Worm (Caenorhabditis elegans) whole organism, L2 larva: ENCODE results near the gene mop-25.2.

Experiments used
- C34F6.9 ChIP-seq: fragments of 150-350 bp; optimal IDR thresholded peaks from 2 replicates; lab custom pipeline; 2014; ENCODE audit warnings: missing biosample characterization, missing genetic modification characterization
- F13H6.1 ChIP-seq: sonication (generic microtip); optimal IDR thresholded peaks from 2 replicates; lab custom pipeline; 2016; ENCODE audit warnings: missing genetic modification characterization, missing compliant biosample characterization
- R02D3.7 ChIP-seq: fragments of 150-350 bp; optimal IDR thresholded peaks from 2 replicates; lab custom pipeline; 2014; ENCODE audit warnings: missing biosample characterization, missing genetic modification characterization
- Y55F3AM.14 ChIP-seq: fragments of 200-800 bp; sonication (Bioruptor generic); optimal IDR thresholded peaks from 2 replicates; lab custom pipeline; 2018; ENCODE audit warnings: mild to moderate bottlenecking, missing genetic modification characterization, missing compliant biosample characterization
- alr-1 ChIP-seq: fragments of 150-350 bp; optimal IDR thresholded peaks from 2 replicates; lab custom pipeline; 2014; ENCODE audit warnings: missing biosample characterization, missing genetic modification characterization
- aly-2 ChIP-seq: fragments of 150-350 bp; optimal IDR thresholded peaks from 2 replicates; lab custom pipeline; 2014; ENCODE audit warnings: missing biosample characterization, missing genetic modification characterization
- ama-1 ChIP-seq: fragments of 150-350 bp; optimal IDR thresholded peaks from 2 replicates; lab custom pipeline; 2018; ENCODE audit warnings: inconsistent platforms
- ceh-82 ChIP-seq: fragments of 150-350 bp; optimal IDR thresholded peaks from 2 replicates; lab custom pipeline; 2014; ENCODE audit warnings: missing biosample characterization, missing genetic modification characterization
- crh-2 ChIP-seq: sonication (generic microtip); optimal IDR thresholded peaks from 2 replicates; lab custom pipeline; 2017; ENCODE audit warnings: missing biosample characterization, missing genetic modification characterization
- dmd-4 ChIP-seq: sonication (generic microtip); optimal IDR thresholded peaks from 2 replicates; lab custom pipeline; 2017; ENCODE audit warnings: missing biosample characterization, missing genetic modification characterization
- elt-3 ChIP-seq: sonication (generic microtip); optimal IDR thresholded peaks from 2 replicates; lab custom pipeline; 2017; ENCODE audit warnings: missing biosample characterization, missing genetic modification characterization
- fos-1 ChIP-seq: fragments of 150-350 bp; optimal IDR thresholded peaks from 2 replicates; lab custom pipeline; 2014; ENCODE audit warnings: missing biosample characterization, missing genetic modification characterization
- gmeb-1 ChIP-seq: fragments of 150-350 bp; optimal IDR thresholded peaks from 2 replicates; lab custom pipeline; 2014; ENCODE audit warnings: missing biosample characterization, missing genetic modification characterization
- lin-11 ChIP-seq: fragments of 150-350 bp; sonication (generic microtip); optimal IDR thresholded peaks from 2 replicates; lab custom pipeline; 2014; ENCODE audit warnings: missing biosample characterization, missing genetic modification characterization, inconsistent platforms, mixed read lengths
- lin-13 ChIP-seq: fragments of 150-350 bp; optimal IDR thresholded peaks from 2 replicates; lab custom pipeline; 2014; ENCODE audit warnings: missing biosample characterization, missing genetic modification reagents, missing genetic modification characterization
- lin-39 ChIP-seq: fragments of 150-350 bp; optimal IDR thresholded peaks from 2 replicates; lab custom pipeline; 2014; ENCODE audit warnings: missing biosample characterization, missing genetic modification reagents, missing genetic modification characterization
- lsy-2 ChIP-seq, 2 experiments: fragments of 150-350 bp in 1 of 2; sonication (generic microtip) in 1 of 2; optimal IDR thresholded peaks; 2 replicates each; lab custom pipeline; 2014 to 2017; ENCODE audit warnings: missing biosample characterization in 2 of 2, missing genetic modification characterization in 2 of 2
- mab-5 ChIP-seq: fragments of 150-350 bp; optimal IDR thresholded peaks from 2 replicates; lab custom pipeline; 2014; ENCODE audit warnings: missing biosample characterization, missing genetic modification characterization
- mbf-1 ChIP-seq: sonication (generic microtip); optimal IDR thresholded peaks from 2 replicates; lab custom pipeline; 2017; ENCODE audit warnings: missing biosample characterization, missing genetic modification characterization
- nhr-11 ChIP-seq: fragments of 150-350 bp; optimal IDR thresholded peaks from 2 replicates; lab custom pipeline; 2014; ENCODE audit warnings: missing biosample characterization, missing genetic modification characterization
- nhr-129 ChIP-seq: fragments of 150-350 bp; optimal IDR thresholded peaks from 2 replicates; lab custom pipeline; 2014; ENCODE audit warnings: missing biosample characterization, missing genetic modification characterization
- nhr-21 ChIP-seq: fragments of 150-350 bp; optimal IDR thresholded peaks from 2 replicates; lab custom pipeline; 2014; ENCODE audit warnings: missing biosample characterization, missing genetic modification characterization
- nhr-237 ChIP-seq: fragments of 150-350 bp; optimal IDR thresholded peaks from 2 replicates; lab custom pipeline; 2014; ENCODE audit warnings: missing biosample characterization, missing genetic modification characterization
- nhr-25 ChIP-seq: fragments of 150-350 bp; sonication (generic microtip); optimal IDR thresholded peaks from 3 replicates; lab custom pipeline; 2014; ENCODE audit warnings: missing biosample characterization, missing genetic modification characterization
- nhr-6 ChIP-seq: fragments of 150-350 bp; optimal IDR thresholded peaks from 2 replicates; lab custom pipeline; 2014; ENCODE audit warnings: missing biosample characterization, missing genetic modification characterization
- nhr-77 ChIP-seq: fragments of 150-350 bp; optimal IDR thresholded peaks from 2 replicates; lab custom pipeline; 2014; ENCODE audit warnings: missing biosample characterization, missing genetic modification characterization
- sma-3 ChIP-seq: sonication (generic microtip); optimal IDR thresholded peaks from 2 replicates; lab custom pipeline; 2016; ENCODE audit warnings: missing genetic modification reagents, missing genetic modification characterization, missing compliant biosample characterization
- sma-9 ChIP-seq, 2 experiments: fragments of 150-350 bp in 1 of 2; sonication (generic microtip) in 1 of 2; optimal IDR thresholded peaks; 2 replicates each; lab custom pipeline; 2014 to 2016; ENCODE audit warnings: missing genetic modification characterization in 2 of 2, mild to moderate bottlenecking in 1 of 2, missing biosample characterization in 1 of 2, missing compliant biosample characterization in 1 of 2, missing genetic modification reagents in 1 of 2, moderate library complexity in 1 of 2
- unc-39 ChIP-seq: fragments of 150-350 bp; optimal IDR thresholded peaks from 2 replicates; lab custom pipeline; 2014; ENCODE audit warnings: missing biosample characterization, missing genetic modification characterization
- unc-55 ChIP-seq: fragments of 150-350 bp; sonication (generic microtip); optimal IDR thresholded peaks from 3 replicates; lab custom pipeline; 2014; ENCODE audit warnings: missing biosample characterization, missing genetic modification reagents, missing genetic modification characterization
- zag-1 ChIP-seq: fragments of 150-350 bp; optimal IDR thresholded peaks from 2 replicates; lab custom pipeline; 2014; ENCODE audit warnings: missing biosample characterization, missing genetic modification characterization
- ztf-1 ChIP-seq: fragments of 200-800 bp; sonication (Bioruptor generic); conservative IDR thresholded peaks from 2 replicates; pipeline ENCODE4 v1.3.6; 2022; ENCODE audit warnings: missing genetic modification characterization, missing compliant biosample characterization
- ztf-11 ChIP-seq: sonication (generic microtip); optimal IDR thresholded peaks from 2 replicates; lab custom pipeline; 2017; ENCODE audit warnings: missing biosample characterization, missing genetic modification characterization
- ztf-4 ChIP-seq: fragments of 150-350 bp; optimal IDR thresholded peaks from 2 replicates; lab custom pipeline; 2014; ENCODE audit warnings: missing biosample characterization, missing genetic modification characterization

Gene mop-25.2

DNA sequence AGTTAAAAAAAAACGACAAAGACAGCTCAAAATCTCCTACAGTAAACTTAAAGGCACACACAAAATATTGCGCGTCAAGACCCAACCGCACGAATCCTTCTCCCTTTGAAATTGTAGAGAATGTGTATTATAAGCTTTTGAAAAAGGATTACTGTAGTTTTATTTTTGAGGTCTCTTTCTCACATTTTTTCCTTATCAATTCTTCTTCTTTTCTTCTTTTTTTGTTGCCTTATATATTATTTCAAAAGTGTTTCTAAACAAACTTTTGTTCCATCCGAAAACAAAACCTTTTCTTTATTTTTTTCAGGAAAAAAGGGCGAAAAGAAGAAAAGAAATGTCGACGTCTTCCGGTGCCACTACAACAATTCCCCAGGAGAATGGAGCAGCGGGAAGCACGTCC lies 23.0 kb downstream of the mop-25.2 start, which contains the start of gene ZK1320.13:
Gene ZK1320.13 (plus strand): TSS at position 301 of the 400 bp plus-strand sequence.
- TF ChIP-seq aly-2 (tag; lab: Kevin White, UChicago) (no peak), ztf-4 (no peak), lin-11 (tag; lab: Kevin White, UChicago) (no peak), F13H6.1 (tag; lab: Kevin White, UChicago) (no peak), sma-9 (GFP tag; optimal IDR thresholded peaks at IDR 0.05; lab: Kevin White, UChicago) (no peak), sma-9 (tag; optimal IDR thresholded peaks at IDR 0.05; lab: Kevin White, UChicago) (no peak)

DNA sequence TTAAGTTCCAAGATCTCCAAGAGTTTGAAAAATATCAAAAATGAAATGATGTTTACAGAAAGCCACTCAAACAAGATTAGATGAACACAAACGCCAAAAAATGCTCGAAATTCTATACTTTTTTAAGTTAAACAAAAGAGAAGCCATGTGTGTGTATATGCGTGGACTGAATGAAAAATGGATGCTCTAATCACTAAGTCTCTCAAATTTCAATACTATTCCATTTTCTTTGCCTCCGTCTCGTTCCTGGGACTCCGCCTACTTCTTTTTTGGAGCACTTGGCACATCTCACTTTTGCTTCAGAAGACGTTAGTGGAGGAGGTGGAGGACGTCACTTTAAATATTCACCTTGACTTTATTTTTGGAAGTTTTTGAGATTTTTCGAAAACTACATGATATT lies 23.7 kb downstream of the mop-25.2 start:
- peak; percentile 65 for TF ChIP-seq unc-55 (GFP tag; lab: Kevin White, UChicago)
- TF ChIP-seq nhr-6 = no peak
- TF ChIP-seq C34F6.9 = peak; percentile 34
- no peak for TF ChIP-seq alr-1 (tag; lab: Kevin White, UChicago)
- TF ChIP-seq fos-1 (tag; lab: Kevin White, UChicago) = no peak
- TF ChIP-seq mab-5 (tag; lab: Kevin White, UChicago) = no peak
- no peak for TF ChIP-seq ceh-82 (tag; lab: Kevin White, UChicago)
- TF ChIP-seq nhr-11 = no peak
- TF ChIP-seq dmd-4 (tag; lab: Kevin White, UChicago) = no peak
- no peak for TF ChIP-seq nhr-77 (tag; lab: Kevin White, UChicago)
- TF ChIP-seq ztf-1 (GFP tag; lab: Robert Waterston, UW) = no peak
- TF ChIP-seq crh-2 (tag; lab: Kevin White, UChicago) = no peak
- no peak for TF ChIP-seq nhr-237 (tag; lab: Kevin White, UChicago)
- no peak for TF ChIP-seq lin-13 (GFP tag; lab: Kevin White, UChicago)

DNA sequence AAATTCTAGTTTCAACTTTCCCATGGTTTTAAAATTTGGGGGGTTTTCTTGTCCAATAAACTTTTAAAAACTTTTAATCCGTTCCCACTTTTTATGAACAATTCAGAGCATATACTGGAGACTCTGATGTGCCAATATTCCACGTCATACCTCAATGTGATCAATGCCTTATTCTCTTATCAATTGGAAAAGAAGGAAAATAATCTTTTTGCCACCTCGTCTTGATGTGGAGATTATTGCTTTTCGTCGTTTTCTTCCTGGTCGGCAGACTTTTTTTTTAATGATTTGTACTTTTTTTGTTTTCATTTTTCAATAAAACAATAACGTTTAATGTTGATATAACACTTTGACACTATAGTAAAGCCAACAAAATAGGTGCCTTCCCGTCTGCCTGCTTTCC lies 26.0 kb downstream of the mop-25.2 start:
- TF ChIP-seq crh-2 (tag; lab: Kevin White, UChicago) = peak; percentile 50
- peak; percentile 40 for TF ChIP-seq fos-1 (tag; lab: Kevin White, UChicago)
- no peak for TF ChIP-seq lsy-2 (tag; optimal IDR thresholded peaks at IDR 0.05; lab: Kevin White, UChicago)

DNA sequence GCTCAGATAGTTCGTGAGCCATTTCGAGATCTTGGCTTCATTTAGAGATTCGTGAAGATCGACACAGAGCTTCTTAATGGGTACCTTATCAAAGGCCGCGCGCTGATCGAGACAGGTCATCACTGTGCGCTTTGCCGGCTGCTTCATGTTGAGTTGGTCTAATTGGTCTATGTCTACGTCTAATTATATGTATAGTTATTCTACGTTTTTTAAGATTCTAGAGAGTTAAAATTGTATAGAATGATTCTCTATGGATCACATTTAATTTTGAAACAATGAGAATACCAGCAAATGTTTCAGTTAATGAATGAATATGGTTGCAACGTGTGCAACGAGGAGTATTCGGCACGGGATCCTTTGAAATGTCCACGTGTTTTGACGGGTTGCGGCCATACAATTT lies 28.8 kb downstream of the mop-25.2 start, which contains the start of gene arc-1:
Gene arc-1 (plus strand): TSS at position 301 of the 400 bp plus-strand sequence.
- TF ChIP-seq R02D3.7 (no peak), fos-1 (tag; lab: Kevin White, UChicago) (no peak), dmd-4 (tag; lab: Kevin White, UChicago) (no peak)

DNA sequence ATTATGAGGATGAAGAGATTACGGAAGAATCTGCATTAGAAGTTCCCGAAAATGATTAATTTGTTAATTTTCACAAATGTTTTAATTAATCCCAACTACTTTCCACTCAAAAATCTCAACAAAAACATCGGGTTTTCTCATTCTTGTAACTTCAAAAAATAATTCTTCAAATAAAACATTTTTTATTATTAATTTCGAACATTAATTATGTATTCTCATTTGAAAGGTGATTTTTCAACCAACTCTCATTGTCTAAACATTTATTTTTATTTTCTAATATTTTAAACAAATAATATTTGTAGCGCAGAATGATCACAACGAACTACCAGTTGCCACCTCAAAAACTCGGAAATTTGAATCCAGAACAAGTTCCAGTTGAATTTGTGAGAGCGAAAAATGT lies 32.2 kb downstream of the mop-25.2 start, which contains the start of gene ZK1320.7:
Gene ZK1320.7 (plus strand): TSS at position 301 of the 400 bp plus-strand sequence.
- no peak for TF ChIP-seq nhr-6
- TF ChIP-seq elt-3 = no peak
- TF ChIP-seq zag-1 (tag; lab: Kevin White, UChicago) = no peak
- TF ChIP-seq ztf-11 (tag; lab: Kevin White, UChicago) = no peak
- TF ChIP-seq ama-1 (lab: Kevin White, UChicago) = no peak
- TF ChIP-seq lin-39 = no peak
- TF ChIP-seq crh-2 (tag; lab: Kevin White, UChicago) = no peak
- TF ChIP-seq lin-11 (tag; lab: Kevin White, UChicago) = no peak

DNA sequence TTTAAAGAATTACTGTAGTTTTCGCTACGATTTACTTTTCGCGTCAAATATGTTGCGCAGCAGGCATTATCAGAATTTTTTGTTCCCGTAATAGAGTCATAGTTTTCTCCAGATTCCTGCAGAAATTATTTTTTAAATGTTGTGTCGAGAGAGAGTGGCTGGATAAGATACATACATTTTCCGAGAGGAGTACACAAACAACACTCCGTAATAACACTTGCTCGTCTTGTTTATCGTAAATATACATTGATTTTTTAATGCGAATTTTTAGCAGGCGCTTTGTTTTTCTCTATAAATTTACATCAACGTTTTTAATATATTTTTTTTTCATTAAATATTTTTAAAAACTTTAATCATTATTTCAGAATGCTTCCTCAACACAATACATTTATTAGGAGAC lies 34.5 kb downstream of the mop-25.2 start, which contains the start of gene taf-8:
Gene taf-8 (plus strand): TSS at position 360 of the 400 bp plus-strand sequence.
- TF ChIP-seq R02D3.7 = peak; percentile 86
- TF ChIP-seq mab-5 (tag; lab: Kevin White, UChicago) = peak; percentile 7
- no peak for TF ChIP-seq ceh-82 (tag; lab: Kevin White, UChicago)
- TF ChIP-seq sma-3 = peak; percentile 32
- TF ChIP-seq unc-55 (GFP tag; lab: Kevin White, UChicago) = peak; percentile 83
- TF ChIP-seq crh-2 (tag; lab: Kevin White, UChicago) = peak; percentile 67
- peak; percentile 22 for TF ChIP-seq nhr-129 (tag; lab: Kevin White, UChicago)
- TF ChIP-seq lsy-2 (tag; optimal IDR thresholded peaks at IDR 0.05; lab: Kevin White, UChicago) = peak; percentile 5 to 85
- TF ChIP-seq mbf-1 (tag; lab: Kevin White, UChicago) = no peak
- TF ChIP-seq C34F6.9 = peak; percentile 78
- no peak for TF ChIP-seq nhr-25 (tag; lab: Kevin White, UChicago)
- no peak for TF ChIP-seq ztf-1 (GFP tag; lab: Robert Waterston, UW)
- peak; percentile 63 for TF ChIP-seq gmeb-1 (tag; lab: Kevin White, UChicago)
- TF ChIP-seq nhr-21 (tag; lab: Kevin White, UChicago) = peak; percentile 26
- no peak for TF ChIP-seq unc-39 (tag; lab: Kevin White, UChicago)
- TF ChIP-seq sma-9 (GFP tag; optimal IDR thresholded peaks at IDR 0.05; lab: Kevin White, UChicago) = peak; percentile 49
- TF ChIP-seq sma-9 (tag; optimal IDR thresholded peaks at IDR 0.05; lab: Kevin White, UChicago) = no peak
- TF ChIP-seq lin-13 (GFP tag; lab: Kevin White, UChicago) = peak; percentile 38
- no peak for TF ChIP-seq Y55F3AM.14 (GFP tag; lab: Kevin White, UChicago)
